Worm (Caenorhabditis elegans): Measurements from ENCODE around the gene tofu-2.

Gene tofu-2

DNA sequence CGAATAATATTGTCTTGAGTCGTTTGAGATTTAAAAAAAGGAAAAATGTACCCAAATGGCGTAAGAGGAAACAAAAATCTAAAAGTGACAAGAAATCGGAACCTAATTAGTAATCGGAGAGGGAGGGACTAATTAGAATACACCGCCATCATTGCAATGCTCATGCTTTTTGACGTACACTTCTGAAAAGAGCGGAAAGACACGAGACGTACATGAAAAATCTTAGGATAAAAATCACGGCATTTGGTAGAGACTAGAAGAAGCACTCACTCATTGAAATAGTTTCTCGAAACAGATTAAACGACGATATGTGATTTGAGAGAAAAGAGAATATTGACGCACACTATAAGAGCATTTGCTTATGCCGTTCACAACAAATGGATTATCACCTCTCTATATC lies 28.1 kb downstream of the tofu-2 start:
- TF ChIP-seq hmg-1.2 (GFP tag; IDR thresholded peaks at IDR 0.05) (no peak), T26A5.8 (tag; optimal IDR thresholded peaks at IDR 0.05) (no peak), akir-1 (GFP tag; optimal IDR thresholded peaks at IDR 0.05) (no peak), hlh-12 (tag; optimal IDR thresholded peaks at IDR 0.05) (no peak)

DNA sequence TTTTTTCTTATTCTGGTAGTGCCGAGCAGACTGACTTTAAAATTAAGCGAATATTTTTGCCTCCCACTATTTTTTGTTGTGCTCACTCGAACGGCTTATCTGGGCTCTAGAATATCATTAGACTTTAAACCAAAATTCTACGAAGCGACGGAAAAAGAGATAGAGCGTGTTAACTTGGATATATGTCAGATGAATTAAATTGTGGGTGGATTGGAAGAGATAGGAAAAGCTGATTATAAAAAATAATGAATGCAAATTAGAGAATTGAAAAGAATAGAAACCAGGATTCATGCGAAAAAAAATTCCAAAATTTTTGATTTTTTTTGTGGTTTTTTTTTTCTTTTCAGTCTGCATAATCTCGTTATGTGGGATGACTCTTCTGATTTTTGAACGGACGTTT lies 29.3 kb downstream of the tofu-2 start, which contains the start of gene F20A1.4:
Gene F20A1.4, minus strand, starts transcription at position 101 of the 400 bp plus-strand sequence.
- TF ChIP-seq hrde-1 (tag; optimal IDR thresholded peaks at IDR 0.05; ENCODE audit: borderline replicate concordance) = no peak
- no peak for TF ChIP-seq bed-2 (GFP tag; IDR thresholded peaks at IDR 0.05)
- no peak for TF ChIP-seq ekl-4 (GFP tag; IDR thresholded peaks at IDR 0.05)

DNA sequence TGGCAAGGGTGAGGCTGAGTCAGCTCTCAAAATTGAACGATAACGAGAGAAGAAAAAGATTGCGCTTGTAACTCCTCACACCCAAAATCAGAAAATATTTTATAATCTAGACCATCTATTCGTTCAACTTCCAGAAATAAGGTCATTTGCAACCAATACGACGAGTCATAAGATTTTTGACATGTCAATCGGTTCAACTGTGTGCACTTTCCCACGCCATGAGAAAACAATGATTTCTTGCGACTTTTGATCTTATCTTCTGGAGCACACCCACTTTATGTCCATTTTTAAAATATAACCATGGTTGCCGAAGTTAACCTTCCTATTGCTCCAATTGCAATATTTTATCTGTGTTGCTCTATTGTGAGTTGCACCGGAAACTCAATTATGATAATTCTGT lies 34.0 kb downstream of the tofu-2 start, which contains the start of gene srsx-32:
Gene srsx-32, plus strand, starts transcription at position 301 of the 400 bp plus-strand sequence.
- no peak for TF ChIP-seq zim-3 (tag; optimal IDR thresholded peaks at IDR 0.05)
- TF ChIP-seq ZK185.1 (tag; optimal IDR thresholded peaks at IDR 0.05; ENCODE audit: poor library complexity, severe bottlenecking) = no peak
- TF ChIP-seq gei-17 (GFP tag; optimal IDR thresholded peaks at IDR 0.05) = no peak
- no peak for TF ChIP-seq hrde-1 (tag; optimal IDR thresholded peaks at IDR 0.05; ENCODE audit: borderline replicate concordance)
- no peak for TF ChIP-seq ztf-3 (GFP tag; optimal IDR thresholded peaks at IDR 0.05)
- no peak for TF ChIP-seq lag-1 (GFP tag; IDR thresholded peaks at IDR 0.05)
- no peak for TF ChIP-seq ceh-100 (GFP tag; IDR thresholded peaks at IDR 0.05)
- TF ChIP-seq nhr-27 (tag; optimal IDR thresholded peaks at IDR 0.05) = no peak
- no peak for TF ChIP-seq somi-1 (GFP tag; optimal IDR thresholded peaks at IDR 0.05)
- TF ChIP-seq nhr-90 (tag; optimal IDR thresholded peaks at IDR 0.05) = no peak
- no peak for TF ChIP-seq egl-18 (GFP tag; IDR thresholded peaks at IDR 0.05)
- no peak for TF ChIP-seq rpc-1 (optimal IDR thresholded peaks at IDR 0.05)
- no peak for TF ChIP-seq rpc-1 (tag; optimal IDR thresholded peaks at IDR 0.05)
- no peak for TF ChIP-seq unc-62 (GFP tag; optimal IDR thresholded peaks at IDR 0.05)
- TF ChIP-seq lsl-1 (GFP tag; optimal IDR thresholded peaks at IDR 0.05) = no peak
- TF ChIP-seq nfyb-1 (GFP tag; IDR thresholded peaks at IDR 0.05) = no peak
- no peak for TF ChIP-seq Y53G8AR.9 (GFP tag; conservative IDR thresholded peaks at IDR 0.05)
- no peak for TF ChIP-seq aptf-3 (GFP tag; IDR thresholded peaks at IDR 0.05)
- TF ChIP-seq F33H1.4 (GFP tag; IDR thresholded peaks at IDR 0.05) = no peak

DNA sequence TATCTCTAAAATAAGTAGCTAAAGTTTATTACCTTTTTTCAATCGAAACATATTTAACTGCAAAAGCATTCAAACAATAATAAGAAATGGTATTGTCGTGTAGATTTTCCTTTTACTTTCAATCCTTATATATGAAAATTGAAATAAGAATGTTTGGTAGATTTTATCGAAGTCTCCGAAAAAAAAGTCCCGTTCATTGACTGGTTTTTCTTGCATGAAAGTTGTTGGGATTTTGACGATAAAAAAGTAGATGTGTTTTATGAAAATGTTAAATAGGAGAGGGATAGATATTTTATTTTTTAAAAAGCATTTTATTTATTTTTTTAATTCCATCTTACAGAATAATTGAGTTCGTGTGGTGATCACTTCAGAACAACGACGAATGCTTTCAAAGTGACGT lies 35.2 kb downstream of the tofu-2 start, which contains the start of gene C33G8.13:
Gene C33G8.13, minus strand, starts transcription at position 101 of the 400 bp plus-strand sequence.
- no peak for TF ChIP-seq lir-1 (GFP tag; conservative IDR thresholded peaks at IDR 0.05)

DNA sequence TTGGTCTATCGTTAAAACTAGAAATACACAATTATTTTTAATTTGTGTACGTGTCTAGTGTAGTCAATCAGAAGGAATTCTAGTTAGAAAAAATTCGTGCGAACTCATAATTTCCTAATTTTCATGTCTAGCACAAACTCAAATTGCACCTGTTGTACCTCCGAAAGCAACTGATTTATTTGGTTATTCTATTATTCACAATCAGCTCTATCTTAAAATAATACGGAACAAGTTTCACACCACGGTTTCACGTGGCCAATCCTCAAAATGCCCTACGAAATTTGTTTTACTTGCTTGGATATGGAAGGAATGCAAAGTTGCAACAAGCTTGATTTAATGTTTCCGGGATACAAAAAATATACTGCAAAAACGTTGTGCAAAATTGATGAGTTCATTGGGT lies 38.4 kb downstream of the tofu-2 start, which contains the start of gene srw-127:
Gene srw-127, plus strand, starts transcription at position 301 of the 400 bp plus-strand sequence.
- TF ChIP-seq mel-28 (tag; optimal IDR thresholded peaks at IDR 0.05; ENCODE audit: borderline replicate concordance) (no peak), attf-6 (GFP tag; IDR thresholded peaks at IDR 0.05) (no peak), gei-17 (GFP tag; optimal IDR thresholded peaks at IDR 0.05) (no peak), lsl-1 (GFP tag; optimal IDR thresholded peaks at IDR 0.05) (no peak), ceh-100 (GFP tag; IDR thresholded peaks at IDR 0.05) (no peak), K12H6.12 (tag; optimal IDR thresholded peaks at IDR 0.05) (no peak), snpc-1.1 (tag; optimal IDR thresholded peaks at IDR 0.05; ENCODE audit: insufficient read depth) (no peak), egl-44 (GFP tag; IDR thresholded peaks at IDR 0.05) (no peak), T26A5.8 (tag; optimal IDR thresholded peaks at IDR 0.05) (no peak), repo-1 (tag; optimal IDR thresholded peaks at IDR 0.05) (no peak), Y53G8AR.9 (GFP tag; conservative IDR thresholded peaks at IDR 0.05) (no peak), lag-1 (GFP tag; IDR thresholded peaks at IDR 0.05) (no peak)

Measured in whole organism, young adult.